Fruit fly (Drosophila melanogaster): ENCODE data around the gene Elys.

Elys gene

DNA sequence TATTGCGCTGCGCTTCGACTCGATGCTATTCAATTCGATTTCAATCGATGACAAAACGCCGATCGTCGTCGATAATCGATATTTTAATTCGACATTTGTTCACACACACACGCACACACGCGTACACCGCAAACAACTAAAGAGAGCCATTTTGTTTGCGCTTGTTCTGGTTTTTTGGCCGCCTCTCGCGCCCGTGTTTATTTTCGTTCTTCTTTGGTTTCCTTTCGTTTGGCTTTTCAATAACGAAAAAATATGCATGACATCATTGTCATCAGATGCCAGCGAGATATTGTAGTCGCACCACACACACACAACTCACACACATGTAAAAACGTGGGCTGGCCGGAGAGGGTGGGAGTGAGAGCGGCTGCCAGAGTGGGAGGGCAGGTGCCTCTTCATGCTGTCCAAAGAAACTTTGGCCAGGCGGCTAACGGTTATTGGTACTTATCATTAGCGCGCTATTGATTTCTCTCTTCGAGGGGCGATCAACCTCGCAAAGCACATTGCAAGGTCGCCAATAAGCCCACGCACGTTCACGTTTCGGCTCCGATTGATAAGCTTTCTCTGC lies 44.0 kb upstream of the Elys start (continued):
- TF ChIP-seq CG1233 (GFP tag; optimal IDR thresholded peaks at IDR 0.05) (peak; percentile 19), CG18599 (GFP tag; optimal IDR thresholded peaks at IDR 0.05) (peak; percentile 32), CrebB (tag; optimal IDR thresholded peaks at IDR 0.05) (peak; percentile 15), BEAF-32 (GFP tag; optimal IDR thresholded peaks at IDR 0.05) (peak; percentile 25), CG4707 (GFP tag; optimal IDR thresholded peaks at IDR 0.05) (no peak), slbo (GFP tag; IDR thresholded peaks at IDR 0.05) (no peak), CG15601 (tag; optimal IDR thresholded peaks at IDR 0.05) (peak; percentile 56), CG6854 (GFP tag; optimal IDR thresholded peaks at IDR 0.05) (peak; percentile 16), hbn (GFP tag; IDR thresholded peaks at IDR 0.05; ENCODE audit: partially characterized antibody) (peak; percentile 13; the same call in 1 of the 2 replicates), CG10366 (GFP tag; IDR thresholded peaks at IDR 0.05) (no peak), CG13894 (tag; optimal IDR thresholded peaks at IDR 0.05) (peak; percentile 29), tna (GFP tag; IDR thresholded peaks at IDR 0.05; ENCODE audit: partially characterized antibody) (no peak), CG2678 (tag; optimal IDR thresholded peaks at IDR 0.05) (peak; percentile 20)

DNA sequence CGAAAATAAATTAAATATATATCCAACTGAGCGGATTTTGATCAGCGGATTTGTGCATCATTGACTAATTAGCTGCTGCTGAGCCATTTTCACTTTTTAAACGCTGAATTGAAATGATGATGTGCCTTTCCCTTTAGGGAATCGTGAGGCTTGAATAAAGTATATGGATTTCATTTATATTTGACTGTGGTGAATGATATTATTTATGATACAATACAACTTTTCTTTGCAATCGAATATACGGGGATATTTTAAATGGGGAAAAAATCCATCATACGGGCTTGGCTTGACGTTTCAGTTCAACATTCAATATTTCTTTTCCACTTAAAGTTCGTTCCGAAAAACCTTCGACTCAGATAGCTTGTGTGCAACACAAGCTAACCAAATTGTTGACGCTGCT lies 40.9 kb upstream of the Elys start, which contains the start of the genes Shawn and Tyler:
TSS of gene Shawn (plus strand) at position 301 of the 400 bp plus-strand sequence.
TSS of gene Tyler (plus strand) at position 301 of the 400 bp plus-strand sequence.
- TF ChIP-seq CG11085 (GFP tag; IDR thresholded peaks at IDR 0.05) = no peak
- TF ChIP-seq NC2β (GFP tag; optimal IDR thresholded peaks at IDR 0.05) = no peak
- no peak for TF ChIP-seq Opbp (GFP tag; IDR thresholded peaks at IDR 0.05; ENCODE audit: partially characterized antibody)
- peak; percentile 56 for TF ChIP-seq sens (GFP tag)
- TF ChIP-seq ara (GFP tag; IDR thresholded peaks at IDR 0.05) = 0 out of 2 replicates have a peak, but pooled peaks have one; percentile 17
- no peak for TF ChIP-seq CG14860 (GFP tag; IDR thresholded peaks at IDR 0.05; ENCODE audit: partially characterized antibody)
- no peak for TF ChIP-seq chif (GFP tag; optimal IDR thresholded peaks at IDR 0.05)
- TF ChIP-seq wor (GFP tag; IDR thresholded peaks at IDR 0.05) = no peak
- no peak for TF ChIP-seq prd (optimal IDR thresholded peaks at IDR 0.05)
- no peak for TF ChIP-seq prd (GFP tag; IDR thresholded peaks at IDR 0.05)

DNA sequence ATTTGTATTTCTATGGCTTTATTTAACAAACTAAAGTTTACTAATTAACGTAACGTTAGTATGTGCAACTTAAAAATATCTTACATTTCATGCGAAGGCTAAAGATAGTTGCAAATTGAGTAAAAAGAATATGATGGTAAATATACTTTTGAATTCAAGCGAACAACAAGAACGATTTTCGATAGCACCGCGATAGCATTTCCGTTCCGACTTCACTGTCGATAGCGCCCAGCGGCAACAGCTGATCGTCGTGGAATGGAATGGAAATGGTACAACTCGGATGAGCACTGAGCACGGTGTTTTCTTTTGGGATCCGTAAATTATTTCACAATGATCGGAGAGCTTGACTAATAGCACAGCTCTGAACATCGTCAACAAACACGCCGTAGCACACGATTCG lies 38.6 kb upstream of the Elys start:
- peak; percentile 59 for TF ChIP-seq BtbVII (GFP tag; optimal IDR thresholded peaks at IDR 0.05)
- TF ChIP-seq Dref (GFP tag; IDR thresholded peaks at IDR 0.05) = peak; percentile 74
- peak; percentile 45 for TF ChIP-seq CG10979 (tag; optimal IDR thresholded peaks at IDR 0.05)
- TF ChIP-seq Fer3 (tag; optimal IDR thresholded peaks at IDR 0.05) = peak; percentile 68
- no peak for TF ChIP-seq HLH54F (GFP tag; optimal IDR thresholded peaks at IDR 0.05)
- TF ChIP-seq cwo (GFP tag; optimal IDR thresholded peaks at IDR 0.05) = no peak
- no peak for TF ChIP-seq zf30C (GFP tag; optimal IDR thresholded peaks at IDR 0.05)
- no peak for TF ChIP-seq zfh1 (GFP tag; IDR thresholded peaks at IDR 0.05)
- no peak for TF ChIP-seq toy (GFP tag; IDR thresholded peaks at IDR 0.05)
- TF ChIP-seq scrt (GFP tag; optimal IDR thresholded peaks at IDR 0.05) = peak; percentile 70
- peak; percentile 30; the same call in 1 of the 2 replicates for TF ChIP-seq Awh (GFP tag; IDR thresholded peaks at IDR 0.05)
- TF ChIP-seq gcm (GFP tag; optimal IDR thresholded peaks at IDR 0.05) = peak; percentile 69
- TF ChIP-seq E2f2 (GFP tag; IDR thresholded peaks at IDR 0.05) = peak; percentile 83
- TF ChIP-seq CG12071 (GFP tag; optimal IDR thresholded peaks at IDR 0.05) = peak; percentile 82
- no peak for TF ChIP-seq fru (optimal IDR thresholded peaks at IDR 0.05)
- TF ChIP-seq CG10654 (GFP tag; optimal IDR thresholded peaks at IDR 0.05) = no peak
- TF ChIP-seq Elba2 (GFP tag; optimal IDR thresholded peaks at IDR 0.05) = no peak
- no peak for TF ChIP-seq Max (GFP tag; optimal IDR thresholded peaks at IDR 0.05)
- peak; percentile 44; the same call in 1 of the 3 replicates for TF ChIP-seq CG6791 (GFP tag; IDR thresholded peaks at IDR 0.05; ENCODE audit: partially characterized antibody)
- TF ChIP-seq wek (GFP tag; optimal IDR thresholded peaks at IDR 0.05) = peak; percentile 79
- TF ChIP-seq CG11456 (GFP tag; IDR thresholded peaks at IDR 0.05) = 0 out of 3 replicates have a peak, but pooled peaks have one; percentile 33
- peak; percentile 55 for TF ChIP-seq CG2875 (GFP tag; optimal IDR thresholded peaks at IDR 0.05)
- no peak for TF ChIP-seq Lim3 (GFP tag; IDR thresholded peaks at IDR 0.05)
- TF ChIP-seq Trl (optimal IDR thresholded peaks at IDR 0.05) = no peak
- no peak for TF ChIP-seq Trl (GFP tag; optimal IDR thresholded peaks at IDR 0.05)
- TF ChIP-seq CG32532 (GFP tag; IDR thresholded peaks at IDR 0.05) = peak; percentile 41; the same call in 1 of the 2 replicates

All from whole organism, embryonic.